Worm (Caenorhabditis elegans): ENCODE measurements around the gene T06E8.8.

Gene T06E8.8

ce11 chrV:10043234-10043796 lies at the start of gene T06E8.8:
TSS of gene T06E8.8 (plus strand) at chrV:10043746.
- TF ChIP-seq elt-1 (tag; optimal IDR thresholded peaks at IDR 0.05) (no peak), F13H6.1 (tag; optimal IDR thresholded peaks at IDR 0.05) (peak; percentile 81), blmp-1 (tag; optimal IDR thresholded peaks at IDR 0.05; ENCODE audit: insufficient read depth) (peak; percentile 87), sem-4 (tag; optimal IDR thresholded peaks at IDR 0.05) (peak; percentile 82), fos-1 (tag; optimal IDR thresholded peaks at IDR 0.05) (peak; percentile 56), lin-13 (GFP tag; optimal IDR thresholded peaks at IDR 0.05) (peak; percentile 31), ztf-1 (GFP tag; conservative IDR thresholded peaks at IDR 0.05) (no peak), egl-27 (tag; optimal IDR thresholded peaks at IDR 0.05) (peak; percentile 63), lin-39 (tag; optimal IDR thresholded peaks at IDR 0.05) (no peak), ceh-82 (tag; optimal IDR thresholded peaks at IDR 0.05) (no peak), nhr-129 (tag; optimal IDR thresholded peaks at IDR 0.05) (peak; percentile 78), unc-55 (GFP tag; optimal IDR thresholded peaks at IDR 0.05) (peak; percentile 74), sma-3 (GFP tag; optimal IDR thresholded peaks at IDR 0.05) (peak; percentile 86), nhr-21 (tag; optimal IDR thresholded peaks at IDR 0.05) (peak; percentile 72), sma-9 (GFP tag; optimal IDR thresholded peaks at IDR 0.05) (peak; percentile 93), sma-9 (tag; optimal IDR thresholded peaks at IDR 0.05) (no peak), nhr-6 (tag; optimal IDR thresholded peaks at IDR 0.05) (peak; percentile 83), nhr-10 (tag; optimal IDR thresholded peaks at IDR 0.05) (no peak), crh-2 (tag; optimal IDR thresholded peaks at IDR 0.05) (peak; percentile 70), peb-1 (tag; optimal IDR thresholded peaks at IDR 0.05) (no peak), nhr-11 (tag; optimal IDR thresholded peaks at IDR 0.05) (no peak), ztf-11 (tag; optimal IDR thresholded peaks at IDR 0.05) (no peak), C34F6.9 (tag; optimal IDR thresholded peaks at IDR 0.05) (peak; percentile 48), ama-1 (optimal IDR thresholded peaks at IDR 0.05) (no peak), nhr-77 (tag; optimal IDR thresholded peaks at IDR 0.05) (no peak), lsy-2 (tag; optimal IDR thresholded peaks at IDR 0.05) (peak in 1 of 2 experiments; percentile 83), Y55F3AM.14 (GFP tag; optimal IDR thresholded peaks at IDR 0.05) (peak; percentile 20), gmeb-1 (tag; optimal IDR thresholded peaks at IDR 0.05) (peak; percentile 58), nhr-25 (tag; optimal IDR thresholded peaks at IDR 0.05) (peak; percentile 87), alr-1 (tag; optimal IDR thresholded peaks at IDR 0.05) (no peak), R02D3.7 (tag; optimal IDR thresholded peaks at IDR 0.05) (no peak), mdl-1 (tag; optimal IDR thresholded peaks at IDR 0.05) (peak; percentile 48 to 50), ZK546.5 (tag; optimal IDR thresholded peaks at IDR 0.05) (no peak), ceh-16 (tag; optimal IDR thresholded peaks at IDR 0.05) (no peak)

ce11 chrV:9995791-9996190 lies 47.8 kb upstream of the T06E8.8 start, which contains the start of gene K08H10.6:
TSS of gene K08H10.6 (minus strand) at chrV:9995891.
- TF ChIP-seq ztf-11 (tag; optimal IDR thresholded peaks at IDR 0.05) (no peak), nhr-21 (tag; optimal IDR thresholded peaks at IDR 0.05) (no peak), sma-3 (GFP tag; optimal IDR thresholded peaks at IDR 0.05) (no peak), sma-9 (GFP tag; optimal IDR thresholded peaks at IDR 0.05) (no peak), sma-9 (tag; optimal IDR thresholded peaks at IDR 0.05) (no peak), ceh-16 (tag; optimal IDR thresholded peaks at IDR 0.05) (no peak), sem-4 (tag; optimal IDR thresholded peaks at IDR 0.05) (no peak), lin-11 (tag; optimal IDR thresholded peaks at IDR 0.05) (no peak), mdl-1 (tag; optimal IDR thresholded peaks at IDR 0.05) (no peak), aly-2 (tag; optimal IDR thresholded peaks at IDR 0.05) (no peak), gmeb-1 (tag; optimal IDR thresholded peaks at IDR 0.05) (no peak), unc-55 (GFP tag; optimal IDR thresholded peaks at IDR 0.05) (no peak), C34F6.9 (tag; optimal IDR thresholded peaks at IDR 0.05) (no peak), ZK546.5 (tag; optimal IDR thresholded peaks at IDR 0.05) (no peak), ztf-1 (GFP tag; conservative IDR thresholded peaks at IDR 0.05) (no peak), peb-1 (tag; optimal IDR thresholded peaks at IDR 0.05) (no peak)

ce11 chrV:10000760-10001159 lies 42.8 kb upstream of the T06E8.8 start, which contains the start of gene K08H10.10:
TSS of gene K08H10.10 (plus strand) at chrV:10001060.
- TF ChIP-seq peb-1 (tag; optimal IDR thresholded peaks at IDR 0.05) (no peak), zag-1 (tag; optimal IDR thresholded peaks at IDR 0.05) (no peak), Y55F3AM.14 (GFP tag; optimal IDR thresholded peaks at IDR 0.05) (no peak), egl-27 (tag; optimal IDR thresholded peaks at IDR 0.05) (no peak), elt-3 (tag; optimal IDR thresholded peaks at IDR 0.05) (no peak), ztf-1 (GFP tag; conservative IDR thresholded peaks at IDR 0.05) (no peak), C34F6.9 (tag; optimal IDR thresholded peaks at IDR 0.05) (no peak), ztf-11 (tag; optimal IDR thresholded peaks at IDR 0.05) (no peak), skn-1 (tag; optimal IDR thresholded peaks at IDR 0.05) (no peak), nhr-12 (tag; optimal IDR thresholded peaks at IDR 0.05) (no peak), ztf-4 (tag; optimal IDR thresholded peaks at IDR 0.05) (no peak), ama-1 (optimal IDR thresholded peaks at IDR 0.05) (no peak), sem-4 (tag; optimal IDR thresholded peaks at IDR 0.05) (no peak), lin-11 (tag; optimal IDR thresholded peaks at IDR 0.05) (no peak), nhr-237 (tag; optimal IDR thresholded peaks at IDR 0.05) (no peak), lin-13 (GFP tag; optimal IDR thresholded peaks at IDR 0.05) (no peak), mab-5 (tag; optimal IDR thresholded peaks at IDR 0.05) (no peak), sma-3 (GFP tag; optimal IDR thresholded peaks at IDR 0.05) (no peak), fos-1 (tag; optimal IDR thresholded peaks at IDR 0.05) (no peak)
